Fruit fly (Drosophila melanogaster): ENCODE data around the gene cup.

DNA sequence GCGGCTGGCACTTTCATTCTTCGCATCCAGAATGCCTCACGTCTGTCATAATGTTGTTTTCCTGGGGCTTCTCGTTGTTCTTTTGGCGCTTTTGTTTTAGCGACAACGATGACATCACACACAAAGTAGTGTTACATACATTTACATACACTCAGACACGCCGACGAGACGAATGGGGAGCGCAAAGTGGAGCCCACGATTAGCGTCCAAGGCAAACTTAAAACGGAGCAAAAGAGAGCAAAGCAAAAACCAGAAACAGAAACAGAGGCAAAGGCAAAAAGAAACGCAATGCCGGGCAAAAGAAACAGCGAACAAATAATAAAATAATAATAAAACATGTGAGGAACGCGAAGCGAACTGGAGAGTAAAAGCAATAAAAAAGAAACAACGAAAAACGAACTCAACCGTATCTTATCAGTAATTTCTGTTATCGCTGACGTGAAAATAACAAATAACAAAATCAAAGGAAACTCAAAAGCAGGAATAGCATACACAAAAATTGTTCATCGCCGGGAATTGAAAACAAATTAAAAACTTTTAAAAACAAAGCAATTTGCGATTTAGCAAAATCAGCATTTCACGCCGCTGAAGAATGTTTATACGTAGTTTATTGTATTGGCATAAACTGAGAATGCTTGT, 18.9 kb upstream of the cup start:
- TF ChIP-seq h (optimal IDR thresholded peaks at IDR 0.05) (no peak), insv (optimal IDR thresholded peaks at IDR 0.05) (no peak)
